Worm (Caenorhabditis elegans) whole organism, midembryonic: ENCODE measurements around the gene R02F2.7.

ENCODE experiments used
- T22C8.4 ChIP-seq: fragments of 200-800 bp; sonication (Bioruptor generic); IDR thresholded peaks from 2 replicates; pipeline ENCODE4 v1.3.6; 2022; ENCODE audit warnings: missing genetic modification characterization, missing compliant biosample characterization
- cog-1 ChIP-seq: sonication (generic microtip); optimal IDR thresholded peaks from 2 replicates; lab custom pipeline; 2016; ENCODE audit warnings: missing genetic modification characterization, missing compliant biosample characterization
- flt-1 ChIP-seq: fragments of 200-800 bp; sonication (Bioruptor generic); IDR thresholded peaks from 2 replicates; pipeline ENCODE4 v1.3.6; 2022; ENCODE audit warnings: missing genetic modification characterization, missing compliant biosample characterization
- klf-2 ChIP-seq: fragments of 200-800 bp; sonication (Bioruptor generic); conservative IDR thresholded peaks from 2 replicates; pipeline ENCODE4 v1.3.6; 2022; ENCODE audit warnings: missing genetic modification reagents, missing genetic modification characterization, missing compliant biosample characterization
- med-1 ChIP-seq: sonication (generic microtip); optimal IDR thresholded peaks from 2 replicates; lab custom pipeline; 2017; ENCODE audit warnings: missing genetic modification characterization, mild to moderate bottlenecking, missing compliant biosample characterization, antibody characterized with exemption, missing genetic modification reagents; ENCODE audit not compliant: insufficient read depth
- ref-1 ChIP-seq: fragments of 200-800 bp; sonication (Bioruptor generic); conservative IDR thresholded peaks from 2 replicates; pipeline ENCODE4 v1.3.6; 2022; ENCODE audit warnings: missing genetic modification reagents, missing genetic modification characterization, missing compliant biosample characterization
- tab-1 ChIP-seq: fragments of 200-800 bp; sonication (Bioruptor generic); IDR thresholded peaks from 2 replicates; pipeline ENCODE4 v1.3.6; 2022; ENCODE audit warnings: missing genetic modification characterization, missing compliant biosample characterization
- ztf-23 ChIP-seq: fragments of 200-800 bp; sonication (Bioruptor generic); IDR thresholded peaks from 2 replicates; pipeline ENCODE4 v1.3.6; 2022; ENCODE audit warnings: missing genetic modification reagents, missing genetic modification characterization, missing compliant biosample characterization
- ztf-29 ChIP-seq: fragments of 200-800 bp; sonication (Bioruptor generic); IDR thresholded peaks from 2 replicates; pipeline ENCODE4 v1.3.6; 2022; ENCODE audit warnings: missing genetic modification reagents, missing genetic modification characterization, missing compliant biosample characterization

The R02F2.7 gene

ce11 chrIII:5479493-5480167 lies 3.9 kb downstream of the R02F2.7 start:
- TF ChIP-seq ref-1 (GFP tag; lab: Robert Waterston, UW) (no peak), cog-1 (tag; lab: Kevin White, UChicago) (no peak), T22C8.4 (peak; percentile 74), ztf-29 (GFP tag; lab: Robert Waterston, UW) (no peak), tab-1 (GFP tag; lab: Robert Waterston, UW) (no peak)

- TF ChIP-seq flt-1 (GFP tag; lab: Robert Waterston, UW) (no peak), klf-2 (GFP tag; lab: Robert Waterston, UW) (no peak), T22C8.4 (no peak), cog-1 (tag; lab: Kevin White, UChicago) (no peak), ref-1 (GFP tag; lab: Robert Waterston, UW) (no peak), med-1 (GFP tag; lab: Kevin White, UChicago) (no peak), ztf-23 (GFP tag; lab: Robert Waterston, UW) (no peak), ztf-29 (GFP tag; lab: Robert Waterston, UW) (no peak), tab-1 (GFP tag; lab: Robert Waterston, UW) (no peak)
These were observed 4.7 kb downstream of the R02F2.7 start, which contains the start of the genes R02F2.6 and R02F2.5 for ce11 chrIII:5478824-5479368. Gene R02F2.6, minus strand, starts transcription at chrIII:5478924. Gene R02F2.5, plus strand, starts transcription at chrIII:5479318.

DNA sequence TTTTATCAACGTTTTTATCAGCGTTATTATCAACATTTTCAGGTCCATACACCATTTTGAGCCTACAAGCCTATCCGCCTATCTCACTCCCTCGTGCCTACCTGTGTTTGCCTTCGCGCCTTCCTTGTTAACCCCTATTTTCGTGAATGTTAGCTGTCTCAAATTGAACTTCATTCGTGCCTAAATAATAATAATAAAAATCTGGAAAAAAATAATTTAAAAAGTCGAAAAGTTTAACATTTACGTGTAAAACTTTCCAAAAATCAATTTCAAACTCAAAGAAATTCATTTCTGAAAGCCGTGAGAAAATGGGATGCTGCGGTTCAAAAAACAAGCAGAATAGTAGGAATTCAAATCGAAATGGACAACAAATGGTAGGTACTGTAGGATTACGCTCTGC lies 5.6 kb downstream of the R02F2.7 start, which contains the start of gene R02F2.10:
Gene R02F2.10, plus strand, starts transcription at position 301 of the 400 bp plus-strand sequence.
- no peak for TF ChIP-seq T22C8.4
- TF ChIP-seq klf-2 (GFP tag; lab: Robert Waterston, UW): no peak
- no peak for TF ChIP-seq med-1 (GFP tag; lab: Kevin White, UChicago)
- no peak for TF ChIP-seq ref-1 (GFP tag; lab: Robert Waterston, UW)
- no peak for TF ChIP-seq ztf-29 (GFP tag; lab: Robert Waterston, UW)
- no peak for TF ChIP-seq cog-1 (tag; lab: Kevin White, UChicago)
- no peak for TF ChIP-seq tab-1 (GFP tag; lab: Robert Waterston, UW)
- TF ChIP-seq flt-1 (GFP tag; lab: Robert Waterston, UW): no peak
- no peak for TF ChIP-seq ztf-23 (GFP tag; lab: Robert Waterston, UW)

- TF ChIP-seq med-1 (GFP tag; lab: Kevin White, UChicago): no peak
- TF ChIP-seq klf-2 (GFP tag; lab: Robert Waterston, UW): no peak
- no peak for TF ChIP-seq flt-1 (GFP tag; lab: Robert Waterston, UW)
- TF ChIP-seq ztf-29 (GFP tag; lab: Robert Waterston, UW): no peak
- no peak for TF ChIP-seq cog-1 (tag; lab: Kevin White, UChicago)
- no peak for TF ChIP-seq ref-1 (GFP tag; lab: Robert Waterston, UW)
- TF ChIP-seq ztf-23 (GFP tag; lab: Robert Waterston, UW): no peak
- TF ChIP-seq T22C8.4: no peak
- TF ChIP-seq tab-1 (GFP tag; lab: Robert Waterston, UW): no peak
These were observed 9.4 kb downstream of the R02F2.7 start, which contains the start of gene lon-1 for ce11 chrIII:5474176-5474575. Gene lon-1, plus strand, starts transcription at chrIII:5474476.

DNA sequence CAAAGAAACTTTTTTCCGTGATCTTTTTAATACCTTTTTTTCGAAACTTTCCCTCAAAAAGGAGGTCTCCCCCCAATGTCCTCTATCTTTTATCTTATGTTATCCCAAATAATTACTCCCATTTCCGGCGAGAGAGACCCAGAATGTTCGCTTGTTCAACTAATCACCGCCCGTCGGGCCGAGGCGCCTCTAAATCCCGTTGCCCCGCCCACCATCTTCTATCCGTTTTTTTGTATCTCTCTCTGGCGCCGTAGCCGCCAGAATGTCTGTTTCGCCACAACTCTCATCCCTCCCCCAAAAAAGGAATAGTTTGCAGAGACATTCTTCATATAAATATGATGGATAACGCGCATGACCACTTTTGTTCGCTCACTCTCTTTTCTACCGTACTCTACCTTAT lies 10.9 kb downstream of the R02F2.7 start:
- TF ChIP-seq tab-1 (GFP tag; lab: Robert Waterston, UW): no peak
- TF ChIP-seq med-1 (GFP tag; lab: Kevin White, UChicago): no peak
- TF ChIP-seq ztf-29 (GFP tag; lab: Robert Waterston, UW): no peak
- no peak for TF ChIP-seq cog-1 (tag; lab: Kevin White, UChicago)
- TF ChIP-seq klf-2 (GFP tag; lab: Robert Waterston, UW): no peak
- TF ChIP-seq flt-1 (GFP tag; lab: Robert Waterston, UW): no peak
- TF ChIP-seq ref-1 (GFP tag; lab: Robert Waterston, UW): no peak
- TF ChIP-seq T22C8.4: no peak
- no peak for TF ChIP-seq ztf-23 (GFP tag; lab: Robert Waterston, UW)

DNA sequence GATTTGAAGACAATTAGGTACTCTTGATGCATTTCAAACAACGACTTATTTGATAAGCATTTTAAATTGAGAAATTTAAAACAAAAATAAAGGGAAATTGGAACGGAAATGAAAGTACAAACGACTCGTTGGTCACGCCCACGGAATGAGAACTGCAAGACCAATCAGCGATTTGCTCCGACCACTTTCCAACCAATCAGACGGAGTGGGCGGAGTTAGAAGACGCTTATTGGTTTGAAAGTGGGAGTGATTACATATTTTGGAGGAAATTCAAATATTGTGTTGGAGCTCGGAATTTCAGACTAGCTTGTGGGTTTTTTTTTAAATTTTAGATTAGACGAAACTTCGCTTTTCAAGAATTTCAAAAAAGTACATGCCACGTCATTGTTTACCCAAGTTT lies 14.5 kb downstream of the R02F2.7 start:
- no peak for TF ChIP-seq ztf-29 (GFP tag; lab: Robert Waterston, UW)
- no peak for TF ChIP-seq flt-1 (GFP tag; lab: Robert Waterston, UW)
- TF ChIP-seq tab-1 (GFP tag; lab: Robert Waterston, UW): no peak
- no peak for TF ChIP-seq T22C8.4
- no peak for TF ChIP-seq ztf-23 (GFP tag; lab: Robert Waterston, UW)

DNA sequence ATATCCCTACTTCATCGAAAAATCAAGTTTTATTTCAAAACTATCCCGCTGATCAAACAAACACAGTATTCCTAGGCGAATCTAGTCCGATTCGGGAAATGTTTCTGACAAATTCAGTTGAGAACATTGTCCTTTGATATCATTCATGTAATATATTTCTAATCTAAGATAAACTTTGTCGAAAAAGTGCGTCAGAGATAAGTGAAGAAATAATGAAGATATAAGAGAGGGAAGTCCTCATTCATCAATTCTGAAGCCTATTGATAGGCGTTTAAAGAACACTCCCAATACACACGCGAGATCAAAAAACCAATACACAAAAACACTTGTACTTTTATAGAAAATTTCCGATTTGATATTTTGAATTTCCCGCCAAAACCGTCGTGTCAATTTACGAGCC lies 18.7 kb downstream of the R02F2.7 start:
- no peak for TF ChIP-seq tab-1 (GFP tag; lab: Robert Waterston, UW)
- TF ChIP-seq klf-2 (GFP tag; lab: Robert Waterston, UW): no peak
- TF ChIP-seq cog-1 (tag; lab: Kevin White, UChicago): no peak

DNA sequence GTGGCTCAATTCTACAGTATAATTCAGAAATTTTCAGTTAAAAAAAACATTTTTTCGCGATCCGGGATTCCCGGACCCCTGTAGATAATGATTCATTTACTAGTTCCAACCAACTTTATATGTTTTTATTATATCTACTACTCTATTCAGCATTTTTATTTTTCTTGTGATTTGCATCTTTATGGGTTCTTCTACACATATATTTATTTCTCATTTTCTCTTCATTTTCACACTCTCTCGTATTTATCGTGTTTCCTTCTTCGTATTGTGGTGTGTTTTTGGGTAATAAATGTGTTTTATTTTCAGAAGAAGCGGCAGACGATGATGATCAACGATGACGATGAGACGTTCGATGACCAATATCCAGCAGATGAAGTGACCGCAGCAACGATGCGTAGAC lies 19.5 kb downstream of the R02F2.7 start, which contains the start of gene F48E8.2:
Gene F48E8.2, plus strand, starts transcription at position 301 of the 400 bp plus-strand sequence.
- TF ChIP-seq med-1 (GFP tag; lab: Kevin White, UChicago) (no peak), ztf-23 (GFP tag; lab: Robert Waterston, UW) (no peak), ztf-29 (GFP tag; lab: Robert Waterston, UW) (no peak), ref-1 (GFP tag; lab: Robert Waterston, UW) (no peak), klf-2 (GFP tag; lab: Robert Waterston, UW) (no peak), flt-1 (GFP tag; lab: Robert Waterston, UW) (no peak), cog-1 (tag; lab: Kevin White, UChicago) (no peak), T22C8.4 (no peak), tab-1 (GFP tag; lab: Robert Waterston, UW) (no peak)

DNA sequence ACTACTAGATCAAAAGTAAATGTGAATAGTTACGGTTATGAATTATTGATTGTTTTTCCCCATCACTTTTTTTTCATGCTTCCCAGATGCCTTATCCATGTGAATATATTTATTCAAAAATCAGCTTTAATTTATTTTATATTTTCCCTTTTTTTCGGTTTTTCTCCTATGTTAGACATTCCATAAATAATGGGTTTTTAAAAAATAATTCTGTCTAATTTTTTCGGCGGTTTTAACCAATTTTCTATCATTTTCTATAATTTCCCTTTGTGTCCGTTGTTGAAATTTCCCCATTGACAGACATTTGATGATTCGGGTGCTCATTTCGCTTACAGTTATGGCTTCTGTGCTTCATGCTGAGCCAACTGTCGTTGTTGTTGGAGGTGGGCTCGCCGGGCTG lies 22.5 kb downstream of the R02F2.7 start, which contains the start of gene F48E8.3:
Gene F48E8.3, plus strand, starts transcription at position 301 of the 400 bp plus-strand sequence.
- TF ChIP-seq ref-1 (GFP tag; lab: Robert Waterston, UW): no peak
- TF ChIP-seq klf-2 (GFP tag; lab: Robert Waterston, UW): no peak
- no peak for TF ChIP-seq flt-1 (GFP tag; lab: Robert Waterston, UW)
- TF ChIP-seq cog-1 (tag; lab: Kevin White, UChicago): no peak
- no peak for TF ChIP-seq med-1 (GFP tag; lab: Kevin White, UChicago)
- TF ChIP-seq T22C8.4: no peak
- TF ChIP-seq tab-1 (GFP tag; lab: Robert Waterston, UW): no peak
- TF ChIP-seq ztf-29 (GFP tag; lab: Robert Waterston, UW): no peak
- TF ChIP-seq ztf-23 (GFP tag; lab: Robert Waterston, UW): no peak
